Fruit fly (Drosophila melanogaster): ENCODE data around the gene CG14551.

The CG14551 gene

DNA sequence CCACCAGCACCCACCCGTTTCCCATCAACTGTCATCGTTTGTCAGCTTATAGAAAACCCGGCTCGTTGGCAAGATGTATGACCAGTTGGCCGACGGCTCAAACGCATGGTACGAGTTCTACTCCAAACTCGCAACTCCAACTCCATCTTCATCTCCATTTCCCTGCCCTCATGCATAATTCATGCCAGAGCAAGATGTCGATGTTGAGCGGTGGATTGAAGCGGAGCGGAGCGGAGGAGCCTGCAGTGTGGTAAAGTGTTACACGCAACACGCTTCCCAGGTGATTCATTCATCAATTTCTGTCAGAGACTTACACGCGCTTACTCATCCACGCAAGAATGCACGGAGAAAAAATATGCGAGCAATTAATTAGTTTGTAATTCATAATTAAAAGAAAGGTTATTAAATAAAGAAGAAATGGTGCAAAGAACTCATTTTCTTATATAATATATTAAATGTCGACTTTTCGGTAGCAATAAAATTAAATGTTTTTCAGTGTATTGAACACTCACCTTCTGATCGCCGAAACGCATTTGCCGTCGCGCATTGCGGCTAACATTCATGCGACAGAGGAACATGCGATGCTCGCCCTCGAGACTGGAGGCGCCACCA, 18.7 kb upstream of the CG14551 start (continued):
- no peak; the same call in 1 of the 2 replicates for TF ChIP-seq sens-2 (GFP tag; IDR thresholded peaks at IDR 0.05)
- TF ChIP-seq CG6854 (GFP tag; optimal IDR thresholded peaks at IDR 0.05), result no peak
- no peak for TF ChIP-seq CG16863 (GFP tag; optimal IDR thresholded peaks at IDR 0.05)
- no peak for TF ChIP-seq vfl (GFP tag; optimal IDR thresholded peaks at IDR 0.05)
- no peak for TF ChIP-seq CG3407 (GFP tag; optimal IDR thresholded peaks at IDR 0.05)
- no peak for TF ChIP-seq fru (optimal IDR thresholded peaks at IDR 0.05)
- TF ChIP-seq Trl (optimal IDR thresholded peaks at IDR 0.05), result no peak
- no peak for TF ChIP-seq Trl (GFP tag; optimal IDR thresholded peaks at IDR 0.05)
- no peak for TF ChIP-seq p53 (GFP tag; optimal IDR thresholded peaks at IDR 0.05)
- TF ChIP-seq dati (GFP tag; IDR thresholded peaks at IDR 0.05), result no peak
- no peak for TF ChIP-seq CG4617 (GFP tag; optimal IDR thresholded peaks at IDR 0.05; ENCODE audit: borderline replicate concordance)
- no peak for TF ChIP-seq bowl (GFP tag; IDR thresholded peaks at IDR 0.05)
- TF ChIP-seq CG1603 (tag; optimal IDR thresholded peaks at IDR 0.05), result peak; percentile 51
- TF ChIP-seq sc (optimal IDR thresholded peaks at IDR 0.05), result no peak
- peak; percentile 49 for TF ChIP-seq sc (GFP tag; optimal IDR thresholded peaks at IDR 0.05)
- TF ChIP-seq CG4707 (GFP tag; optimal IDR thresholded peaks at IDR 0.05), result no peak
- 0 out of 2 replicates have a peak, but pooled peaks have one; percentile 7 for TF ChIP-seq sim (GFP tag; IDR thresholded peaks at IDR 0.05)
- TF ChIP-seq Atf-2 (GFP tag; optimal IDR thresholded peaks at IDR 0.05), result no peak
- peak in 1 of 2 experiments; percentile 47 for TF ChIP-seq Eip74EF (GFP tag; optimal IDR thresholded peaks at IDR 0.05)
- TF ChIP-seq dpn (GFP tag; optimal IDR thresholded peaks at IDR 0.05), result no peak
- TF ChIP-seq CG2199 (GFP tag; IDR thresholded peaks at IDR 0.05), result no peak
- no peak for TF ChIP-seq CG6765 (GFP tag; optimal IDR thresholded peaks at IDR 0.05)
- 0 out of 2 replicates have a peak, but pooled peaks have one; percentile 34 for TF ChIP-seq CG14667 (GFP tag; IDR thresholded peaks at IDR 0.05)
- TF ChIP-seq vvl (GFP tag; IDR thresholded peaks at IDR 0.05), result peak; percentile 95
- no peak for TF ChIP-seq Gsc (GFP tag; IDR thresholded peaks at IDR 0.05)
- TF ChIP-seq rib (GFP tag; IDR thresholded peaks at IDR 0.05), result no peak
- no peak for TF ChIP-seq CG16779 (GFP tag; IDR thresholded peaks at IDR 0.05)
- TF ChIP-seq CG12942 (GFP tag; optimal IDR thresholded peaks at IDR 0.05), result peak; percentile 11
- TF ChIP-seq pita (GFP tag; optimal IDR thresholded peaks at IDR 0.05), result no peak
- TF ChIP-seq gce (GFP tag; IDR thresholded peaks at IDR 0.05), result peak; percentile 78; the same call in 2 of the 3 replicates
- peak; percentile 3 for TF ChIP-seq odd (GFP tag; optimal IDR thresholded peaks at IDR 0.05)
- TF ChIP-seq Tbp (GFP tag; optimal IDR thresholded peaks at IDR 0.05), result no peak
- TF ChIP-seq pb (GFP tag; optimal IDR thresholded peaks at IDR 0.05), result no peak
- no peak for TF ChIP-seq CG14860 (GFP tag; IDR thresholded peaks at IDR 0.05; ENCODE audit: partially characterized antibody)
- no peak for TF ChIP-seq CG12155 (GFP tag; optimal IDR thresholded peaks at IDR 0.05)
- no peak for TF ChIP-seq HHEX (GFP tag; optimal IDR thresholded peaks at IDR 0.05)
- peak; percentile 58 for TF ChIP-seq CG4424 (GFP tag; optimal IDR thresholded peaks at IDR 0.05)
- no peak for TF ChIP-seq nerfin-1 (tag; optimal IDR thresholded peaks at IDR 0.05)
- peak; percentile 45 for TF ChIP-seq CG16815 (GFP tag; optimal IDR thresholded peaks at IDR 0.05)
- TF ChIP-seq lilli (GFP tag; optimal IDR thresholded peaks at IDR 0.05), result peak; percentile 15
- peak; percentile 36; the same call in 1 of the 2 replicates for TF ChIP-seq sob (GFP tag; IDR thresholded peaks at IDR 0.05)
- no peak for TF ChIP-seq eyg (GFP tag; optimal IDR thresholded peaks at IDR 0.05)
- no peak for TF ChIP-seq hkb (optimal IDR thresholded peaks at IDR 0.05)
- no peak; the same call in 1 of the 2 replicates for TF ChIP-seq hkb (GFP tag; IDR thresholded peaks at IDR 0.05)
- 0 out of 2 replicates have a peak, but pooled peaks have one; percentile 44 for TF ChIP-seq CG14014 (GFP tag; IDR thresholded peaks at IDR 0.05)
- 0 out of 2 replicates have a peak, but pooled peaks have one; percentile 8 for TF ChIP-seq CG7372 (GFP tag; IDR thresholded peaks at IDR 0.05)
- TF ChIP-seq psq (GFP tag; optimal IDR thresholded peaks at IDR 0.05), result no peak
- TF ChIP-seq Rx (GFP tag; IDR thresholded peaks at IDR 0.05), result peak; percentile 48
- TF ChIP-seq HLHmδ (GFP tag; optimal IDR thresholded peaks at IDR 0.05), result no peak
- no peak for TF ChIP-seq maf-S (GFP tag; optimal IDR thresholded peaks at IDR 0.05)
- no peak for TF ChIP-seq Dp (GFP tag; optimal IDR thresholded peaks at IDR 0.05)
- no peak for TF ChIP-seq CG8478 (optimal IDR thresholded peaks at IDR 0.05)
- no peak for TF ChIP-seq E2f2 (GFP tag; IDR thresholded peaks at IDR 0.05)

All from whole organism, embryonic.